Fruit fly (Drosophila melanogaster) Kc167 (cell line): ENCODE results near the gene mRpL19.

Experiments
- Sin3A ChIP-seq: fragments of >200 bp; optimal IDR thresholded peaks from 2 replicates; lab custom pipeline; 2018; ENCODE audit warnings: missing external identifiers
- h ChIP-seq: fragments of >200 bp; optimal IDR thresholded peaks from 3 replicates; lab custom pipeline; 2018; ENCODE audit warnings: missing external identifiers
- psq ChIP-seq: fragments of >200 bp; optimal IDR thresholded peaks from 2 replicates; lab custom pipeline; 2017; ENCODE audit warnings: missing external identifiers
- ttk ChIP-seq: sonication (Bioruptor generic); optimal IDR thresholded peaks from 2 replicates; lab custom pipeline; 2017; ENCODE audit warnings: missing external identifiers

- TF ChIP-seq psq (no peak), h (lab: Kevin White, UChicago) (no peak), Sin3A (lab: Kevin White, UChicago) (no peak), ttk (lab: Kevin White, UChicago) (no peak)
These were observed 9.1 kb upstream of the mRpL19 start for dm6 chr3R:8664699-8665340.
